Fruit fly (Drosophila melanogaster): ENCODE results near the gene frc.

frc gene

DNA sequence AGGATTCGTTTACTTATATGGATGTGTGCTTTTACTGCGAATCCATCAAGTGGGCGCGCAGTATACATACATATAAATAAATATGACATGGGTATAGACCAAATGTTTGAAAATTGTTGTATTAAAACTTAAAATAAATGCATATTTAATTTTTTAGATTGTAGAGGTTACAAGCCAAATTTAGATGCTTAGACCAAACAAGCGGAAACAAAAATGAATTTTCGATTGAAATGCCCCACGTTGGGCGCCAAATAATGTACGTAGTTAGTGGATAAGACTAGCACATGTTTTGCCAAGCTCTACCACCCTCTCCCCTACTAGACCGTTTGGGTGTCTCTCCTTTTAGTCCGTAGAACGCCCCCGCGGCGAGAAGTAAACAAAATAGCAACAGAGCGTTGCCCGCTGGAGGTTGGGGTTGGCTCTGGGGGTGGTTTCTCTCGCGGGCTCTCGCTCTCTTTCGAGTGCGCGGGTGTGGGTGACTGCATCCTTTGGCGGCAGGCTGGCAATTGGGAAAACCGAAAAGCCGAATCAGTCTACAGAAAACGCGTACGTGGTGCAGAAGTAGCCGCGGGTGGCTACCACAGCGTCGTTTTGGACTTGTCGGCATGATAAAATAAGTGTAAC, 6.0 kb upstream of the frc start, which contains the start of gene CG18265:
CG18265 (plus strand) TSS at position 530 of the 624 bp plus-strand sequence.
- TF ChIP-seq nerfin-1 (tag; optimal IDR thresholded peaks at IDR 0.05) (peak; percentile 49), CG33213 (GFP tag; optimal IDR thresholded peaks at IDR 0.05) (no peak), CG17361 (GFP tag; IDR thresholded peaks at IDR 0.05) (peak; percentile 71), usp (GFP tag; optimal IDR thresholded peaks at IDR 0.05) (no peak), scrt (GFP tag; optimal IDR thresholded peaks at IDR 0.05) (peak; percentile 91), CG12744 (GFP tag; optimal IDR thresholded peaks at IDR 0.05) (no peak), CG32532 (GFP tag; IDR thresholded peaks at IDR 0.05) (0 out of 2 replicates have a peak, but pooled peaks have one; percentile 25), CG17568 (GFP tag; optimal IDR thresholded peaks at IDR 0.05) (no peak), caup (GFP tag; optimal IDR thresholded peaks at IDR 0.05; ENCODE audit: severe bottlenecking) (no peak), zen2 (GFP tag; IDR thresholded peaks at IDR 0.05; ENCODE audit: partially characterized antibody) (0 out of 3 replicates have a peak, but pooled peaks have one; percentile 22), Aef1 (GFP tag; IDR thresholded peaks at IDR 0.05) (no peak), Med (GFP tag) (peak; percentile 2), vnd (GFP tag; IDR thresholded peaks at IDR 0.05; ENCODE audit: partially characterized antibody) (0 out of 3 replicates have a peak, but pooled peaks have one; percentile 12), Sox102F (GFP tag; optimal IDR thresholded peaks at IDR 0.05) (no peak), onecut (GFP tag; IDR thresholded peaks at IDR 0.05) (0 out of 2 replicates have a peak, but pooled peaks have one; percentile 5), crol (GFP tag; IDR thresholded peaks at IDR 0.05) (0 out of 2 replicates have a peak, but pooled peaks have one; percentile 30), Jarid2 (GFP tag; optimal IDR thresholded peaks at IDR 0.05) (peak; percentile 38), CG8290 (GFP tag; optimal IDR thresholded peaks at IDR 0.05) (no peak), CG8290 (tag; optimal IDR thresholded peaks at IDR 0.05) (peak in 1 of 2 experiments; percentile 5), Atf3 (GFP tag; optimal IDR thresholded peaks at IDR 0.05) (no peak), CG5180 (GFP tag; optimal IDR thresholded peaks at IDR 0.05) (peak; percentile 11), Dfd (GFP tag; optimal IDR thresholded peaks at IDR 0.05) (no peak), CG18476 (GFP tag; optimal IDR thresholded peaks at IDR 0.05) (no peak), abd-A (tag; optimal IDR thresholded peaks at IDR 0.05) (peak; percentile 76), wdn (GFP tag; IDR thresholded peaks at IDR 0.05) (no peak), CG42726 (GFP tag; IDR thresholded peaks at IDR 0.05; ENCODE audit: partially characterized antibody) (0 out of 2 replicates have a peak, but pooled peaks have one; percentile 30), prd (optimal IDR thresholded peaks at IDR 0.05) (no peak), prd (GFP tag; IDR thresholded peaks at IDR 0.05) (no peak), Xbp1 (GFP tag; optimal IDR thresholded peaks at IDR 0.05) (no peak), chinmo (GFP tag; IDR thresholded peaks at IDR 0.05; ENCODE audit: partially characterized antibody) (0 out of 4 replicates have a peak, but pooled peaks have one; percentile 35), CG9727 (GFP tag; optimal IDR thresholded peaks at IDR 0.05) (no peak), CG11398 (GFP tag; optimal IDR thresholded peaks at IDR 0.05) (no peak), CG18599 (GFP tag; optimal IDR thresholded peaks at IDR 0.05) (peak; percentile 55), Trl (optimal IDR thresholded peaks at IDR 0.05) (peak; percentile 36 to 52), Trl (GFP tag; optimal IDR thresholded peaks at IDR 0.05) (no peak), ewg (GFP tag; optimal IDR thresholded peaks at IDR 0.05) (peak; percentile 30), Gsc (GFP tag; IDR thresholded peaks at IDR 0.05) (no peak), seq (GFP tag; IDR thresholded peaks at IDR 0.05) (peak; percentile 37; the same call in 1 of the 2 replicates), CG13123 (GFP tag; optimal IDR thresholded peaks at IDR 0.05) (no peak), Deaf1 (tag; optimal IDR thresholded peaks at IDR 0.05) (peak; percentile 49)

DNA sequence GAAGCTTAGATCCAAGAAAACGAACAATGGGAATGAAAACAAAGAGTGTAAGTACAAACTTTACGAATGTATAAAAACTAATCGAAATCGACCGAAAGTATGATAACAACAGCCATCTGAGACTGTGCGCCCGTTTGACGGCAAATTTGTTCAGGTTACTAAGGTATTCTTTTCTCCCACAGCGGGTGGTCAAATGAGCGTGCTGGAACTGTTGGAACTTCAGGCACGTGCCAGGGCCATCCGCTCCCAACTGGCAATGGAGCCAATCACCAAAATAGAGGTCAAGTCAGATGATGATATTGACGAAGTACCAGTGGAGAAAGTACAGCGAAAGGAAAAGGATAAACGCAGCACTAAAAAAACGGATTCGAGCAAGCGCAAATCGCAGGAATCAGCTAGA, 3.3 kb upstream of the frc start, which contains the start of gene CG12229:
CG12229 (minus strand) TSS at position 101 of the 400 bp plus-strand sequence.
- TF ChIP-seq GATAe (GFP tag; conservative IDR thresholded peaks at IDR 0.05): no peak
- TF ChIP-seq NK7.1 (GFP tag; optimal IDR thresholded peaks at IDR 0.05): no peak
- TF ChIP-seq p53 (GFP tag; optimal IDR thresholded peaks at IDR 0.05): no peak
- no peak for TF ChIP-seq CG5180 (GFP tag; optimal IDR thresholded peaks at IDR 0.05)
- TF ChIP-seq lbe (GFP tag; optimal IDR thresholded peaks at IDR 0.05): no peak
- TF ChIP-seq B-H1 (GFP tag; IDR thresholded peaks at IDR 0.05): no peak
- no peak for TF ChIP-seq Scr (GFP tag; IDR thresholded peaks at IDR 0.05; ENCODE audit: partially characterized antibody)
